Fruit fly (Drosophila melanogaster) whole organism, embryonic: ENCODE measurements around the gene pico.

Experiments used
- Bgb ChIP-seq: fragments of 200-800 bp; sonication (Bioruptor generic); IDR thresholded peaks from 2 replicates; pipeline ENCODE4 v1.3.6; 2022; ENCODE audit warnings: missing biosample characterization, missing genetic modification characterization; ENCODE audit not compliant: partially characterized antibody
- CG10147 ChIP-seq: fragments of 200-800 bp; sonication (Bioruptor generic); optimal IDR thresholded peaks from 2 replicates; lab custom pipeline; 2019; ENCODE audit warnings: missing biosample characterization, mild to moderate bottlenecking, missing genetic modification characterization, moderate library complexity
- CG10654 ChIP-seq: fragments of 200-800 bp; sonication (Bioruptor generic); optimal IDR thresholded peaks from 2 replicates; lab custom pipeline; 2016; ENCODE audit warnings: missing biosample characterization, missing genetic modification characterization
- CG11560 ChIP-seq: fragments of 200-800 bp; sonication (Bioruptor generic); IDR thresholded peaks from 3 replicates; pipeline ENCODE4 v1.3.6; 2022; ENCODE audit warnings: missing biosample characterization, missing genetic modification characterization
- CG12219 ChIP-seq: fragments of 200-800 bp; sonication (Bioruptor generic); optimal IDR thresholded peaks from 3 replicates; lab custom pipeline; 2018; ENCODE audit warnings: missing biosample characterization, mild to moderate bottlenecking, missing genetic modification characterization
- CG12391 ChIP-seq: fragments of 200-800 bp; sonication (Bioruptor generic); optimal IDR thresholded peaks from 3 replicates; lab custom pipeline; 2018; ENCODE audit warnings: missing biosample characterization, mild to moderate bottlenecking, missing genetic modification characterization, moderate library complexity
- CG12769 ChIP-seq: fragments of 200-800 bp; sonication (Bioruptor generic); optimal IDR thresholded peaks from 2 replicates; lab custom pipeline; 2019; ENCODE audit warnings: missing biosample characterization, mild to moderate bottlenecking, missing genetic modification characterization, moderate library complexity
- CG13775 ChIP-seq: fragments of 200-800 bp; sonication (Bioruptor generic); optimal IDR thresholded peaks from 3 replicates; lab custom pipeline; 2017; ENCODE audit warnings: missing biosample characterization, mild to moderate bottlenecking, missing genetic modification characterization
- CG13894 ChIP-seq: fragments of 200-800 bp; sonication (Bioruptor generic); optimal IDR thresholded peaks from 3 replicates; lab custom pipeline; 2018; ENCODE audit warnings: missing biosample characterization, mild to moderate bottlenecking, missing genetic modification characterization, moderate library complexity
- CG15514 ChIP-seq: fragments of 200-800 bp; sonication (Bioruptor generic); optimal IDR thresholded peaks from 3 replicates; lab custom pipeline; 2017; ENCODE audit warnings: missing biosample characterization, missing genetic modification characterization, mild to moderate bottlenecking, moderate library complexity, missing genetic modification reagents
- CG16815 ChIP-seq: fragments of 200-800 bp; sonication (Bioruptor generic); optimal IDR thresholded peaks from 3 replicates; lab custom pipeline; 2017; ENCODE audit warnings: missing biosample characterization, mild to moderate bottlenecking, missing genetic modification characterization
- CG17328 ChIP-seq: fragments of 200-800 bp; sonication (Bioruptor generic); IDR thresholded peaks from 2 replicates; pipeline ENCODE4 v1.3.6; 2022; ENCODE audit warnings: missing biosample characterization, missing genetic modification characterization
- CG17829 ChIP-seq: fragments of 200-800 bp; optimal IDR thresholded peaks from 2 replicates; lab custom pipeline; 2019; ENCODE audit warnings: missing biosample characterization, mild to moderate bottlenecking, missing genetic modification characterization, moderate library complexity
- CG2116 ChIP-seq: fragments of 200-800 bp; sonication (Bioruptor generic); optimal IDR thresholded peaks from 3 replicates; lab custom pipeline; 2018; ENCODE audit warnings: missing biosample characterization, mild to moderate bottlenecking, missing genetic modification characterization
- CG30403 ChIP-seq: fragments of 200-800 bp; sonication (Bioruptor generic); optimal IDR thresholded peaks from 3 replicates; lab custom pipeline; 2016; ENCODE audit warnings: missing biosample characterization, missing genetic modification characterization
- CG3847 ChIP-seq: fragments of 200-800 bp; sonication (Bioruptor generic); IDR thresholded peaks from 2 replicates; pipeline ENCODE4 v1.3.6; 2022; ENCODE audit warnings: missing biosample characterization, missing genetic modification characterization
- CG4404 ChIP-seq: fragments of 200-800 bp; sonication (Bioruptor generic); IDR thresholded peaks from 2 replicates; pipeline ENCODE4 v1.3.6; 2022; ENCODE audit warnings: missing biosample characterization, missing genetic modification characterization
- CG4424 ChIP-seq: fragments of 200-800 bp; sonication (Bioruptor generic); optimal IDR thresholded peaks from 3 replicates; lab custom pipeline; 2016; ENCODE audit warnings: missing biosample characterization, missing genetic modification characterization
- CG5953 ChIP-seq: fragments of 200-800 bp; sonication (Bioruptor generic); IDR thresholded peaks from 2 replicates; pipeline ENCODE4 v1.3.6; 2022; ENCODE audit warnings: missing biosample characterization, missing genetic modification characterization
- CG6813 ChIP-seq: fragments of 200-800 bp; sonication (Bioruptor generic); optimal IDR thresholded peaks from 2 replicates; lab custom pipeline; 2017; ENCODE audit warnings: missing biosample characterization, missing genetic modification characterization, mild to moderate bottlenecking, moderate library complexity, missing genetic modification reagents
- CG8388 ChIP-seq: fragments of 200-800 bp; sonication (Bioruptor generic); optimal IDR thresholded peaks from 2 replicates; lab custom pipeline; 2019; ENCODE audit warnings: missing biosample characterization, mild to moderate bottlenecking, missing genetic modification characterization, moderate library complexity
- CG9437 ChIP-seq: fragments of 200-800 bp; sonication (Bioruptor generic); optimal IDR thresholded peaks from 2 replicates; lab custom pipeline; 2018; ENCODE audit warnings: missing biosample characterization, mild to moderate bottlenecking, missing genetic modification characterization
- CG9727 ChIP-seq: fragments of 200-800 bp; sonication (Bioruptor generic); optimal IDR thresholded peaks from 3 replicates; lab custom pipeline; 2017; ENCODE audit warnings: missing biosample characterization, mild to moderate bottlenecking, missing genetic modification characterization
- CG9932 ChIP-seq: fragments of 200-800 bp; sonication (Bioruptor generic); IDR thresholded peaks from 2 replicates; pipeline ENCODE4 v1.3.6; 2022; ENCODE audit warnings: missing biosample characterization, missing genetic modification characterization
- Dek ChIP-seq: fragments of 200-800 bp; sonication (Bioruptor generic); optimal IDR thresholded peaks from 3 replicates; lab custom pipeline; 2019; ENCODE audit warnings: missing biosample characterization, mild to moderate bottlenecking, missing genetic modification characterization, moderate library complexity
- Fer1 ChIP-seq: fragments of 200-800 bp; sonication (Bioruptor generic); optimal IDR thresholded peaks from 2 replicates; lab custom pipeline; 2017; ENCODE audit warnings: missing biosample characterization, mild to moderate bottlenecking, missing genetic modification characterization
- Hr51 ChIP-seq, 2 experiments: fragments of 200-800 bp; sonication (Bioruptor generic); optimal IDR thresholded peaks; 2 replicates in 1 of 2; 3 replicates in 1 of 2; lab custom pipeline; 2016 to 2018; ENCODE audit warnings: missing biosample characterization in 2 of 2, missing genetic modification characterization in 2 of 2, mild to moderate bottlenecking in 1 of 2, moderate library complexity in 1 of 2
- Hr78 ChIP-seq, 2 experiments: fragments of 200-800 bp in 1 of 2; fragments of >200 bp in 1 of 2; sonication (Bioruptor generic) in 1 of 2; optimal IDR thresholded peaks; 2 replicates each; lab custom pipeline; 2017 to 2019; ENCODE audit warnings: missing biosample characterization in 2 of 2, missing genetic modification characterization in 2 of 2, mild to moderate bottlenecking in 1 of 2, moderate library complexity in 1 of 2
- Nf-YA ChIP-seq: fragments of 200-800 bp; sonication (Bioruptor generic); IDR thresholded peaks from 2 replicates; pipeline ENCODE4 v1.3.6; 2022; ENCODE audit warnings: missing biosample characterization, missing genetic modification characterization
- Oli ChIP-seq: fragments of 200-800 bp; sonication (Bioruptor generic); optimal IDR thresholded peaks from 2 replicates; lab custom pipeline; 2018; ENCODE audit warnings: missing biosample characterization, mild to moderate bottlenecking, missing genetic modification characterization, moderate library complexity
- Scr ChIP-seq: fragments of 200-800 bp; sonication (Bioruptor generic); IDR thresholded peaks from 2 replicates; pipeline ENCODE4 v1.3.6; 2022; ENCODE audit warnings: missing biosample characterization, missing genetic modification characterization; ENCODE audit not compliant: partially characterized antibody
- Six4 ChIP-seq: fragments of 200-800 bp; sonication (Bioruptor generic); optimal IDR thresholded peaks from 2 replicates; lab custom pipeline; 2016; ENCODE audit warnings: missing biosample characterization, missing genetic modification characterization
- YL-1 ChIP-seq: fragments of 200-800 bp; sonication (Bioruptor generic); optimal IDR thresholded peaks from 3 replicates; lab custom pipeline; 2017; ENCODE audit warnings: missing biosample characterization, mild to moderate bottlenecking, missing genetic modification characterization
- br ChIP-seq: fragments of >200 bp; optimal IDR thresholded peaks from 2 replicates; lab custom pipeline; 2017
- cwo ChIP-seq: fragments of 200-800 bp; sonication (Bioruptor generic); optimal IDR thresholded peaks from 3 replicates; lab custom pipeline; 2017; ENCODE audit warnings: missing biosample characterization, missing genetic modification characterization, mild to moderate bottlenecking, moderate library complexity, missing genetic modification reagents
- dan ChIP-seq: fragments of 200-800 bp; sonication (Bioruptor generic); IDR thresholded peaks from 2 replicates; pipeline ENCODE4 v1.3.6; 2022; ENCODE audit warnings: missing biosample characterization, missing genetic modification characterization
- dysf ChIP-seq: fragments of 200-800 bp; sonication (Bioruptor generic); IDR thresholded peaks from 3 replicates; pipeline ENCODE4 v1.3.6; 2022; ENCODE audit warnings: missing biosample characterization, missing genetic modification characterization
- gro ChIP-seq: fragments of 200-800 bp; sonication (Bioruptor generic); optimal IDR thresholded peaks from 2 replicates; lab custom pipeline; 2016; ENCODE audit warnings: missing biosample characterization, missing genetic modification characterization
- jing ChIP-seq: fragments of 200-800 bp; sonication (Bioruptor generic); optimal IDR thresholded peaks from 2 replicates; lab custom pipeline; 2018; ENCODE audit warnings: missing biosample characterization, mild to moderate bottlenecking, missing genetic modification characterization
- luna ChIP-seq: fragments of 200-800 bp; sonication (Bioruptor generic); optimal IDR thresholded peaks from 2 replicates; lab custom pipeline; 2016; ENCODE audit warnings: missing biosample characterization, missing genetic modification characterization
- pb ChIP-seq: fragments of 200-800 bp; sonication (Bioruptor generic); optimal IDR thresholded peaks from 3 replicates; lab custom pipeline; 2016; ENCODE audit warnings: missing biosample characterization, missing genetic modification characterization
- pnt ChIP-seq: fragments of 200-800 bp; sonication (Bioruptor generic); optimal IDR thresholded peaks from 3 replicates; lab custom pipeline; 2016; ENCODE audit warnings: missing biosample characterization, missing genetic modification characterization
- prd ChIP-seq, 3 experiments: fragments of >200 bp in 2 of 3; fragments of 200-800 bp in 1 of 3; sonication (Bioruptor generic) in 1 of 3; optimal IDR thresholded peaks in 2 of 3; IDR thresholded peaks in 1 of 3; 2 replicates in 2 of 3; 3 replicates in 1 of 3; pipeline versions ENCODE4 v1.3.6 to Lab custom; 2017 to 2022; ENCODE audit warnings: missing biosample characterization in 1 of 3, missing genetic modification characterization in 1 of 3
- pzg ChIP-seq: fragments of 200-800 bp; sonication (Bioruptor generic); optimal IDR thresholded peaks from 3 replicates; lab custom pipeline; 2018; ENCODE audit warnings: missing biosample characterization, mild to moderate bottlenecking, missing genetic modification characterization, moderate library complexity
- slp2 ChIP-seq: fragments of 200-800 bp; sonication (Bioruptor generic); optimal IDR thresholded peaks from 2 replicates; lab custom pipeline; 2016; ENCODE audit warnings: missing biosample characterization, missing genetic modification characterization
- sug ChIP-seq: fragments of 200-800 bp; optimal IDR thresholded peaks from 2 replicates; lab custom pipeline; 2019; ENCODE audit warnings: missing biosample characterization, mild to moderate bottlenecking, missing genetic modification characterization, moderate library complexity
- tio ChIP-seq: fragments of 200-800 bp; sonication (Bioruptor generic); optimal IDR thresholded peaks from 2 replicates; lab custom pipeline; 2017; ENCODE audit warnings: missing biosample characterization, missing genetic modification characterization, inconsistent platforms
- vvl ChIP-seq: fragments of 200-800 bp; sonication (Bioruptor generic); IDR thresholded peaks from 2 replicates; pipeline ENCODE4 v1.3.6; 2022; ENCODE audit warnings: missing biosample characterization, missing genetic modification characterization
- zen ChIP-seq: fragments of 200-800 bp; sonication (Bioruptor generic); optimal IDR thresholded peaks from 3 replicates; lab custom pipeline; 2018; ENCODE audit warnings: missing biosample characterization, mild to moderate bottlenecking, missing genetic modification characterization, moderate library complexity

Gene pico

dm6 chrX:19876836-19877468, 25.1 kb upstream of the pico start (continued):
- TF ChIP-seq dan (GFP tag; lab: Robert Waterston, UW) (no peak), dysf (GFP tag; lab: Robert Waterston, UW) (no peak), luna (no peak), YL-1 (GFP tag; lab: Kevin White, UChicago) (no peak), CG13894 (tag; lab: Kevin White, UChicago) (no peak), Six4 (GFP tag; lab: Kevin White, UChicago) (no peak), CG9437 (GFP tag; lab: Kevin White, UChicago) (peak; percentile 45), CG16815 (GFP tag; lab: Kevin White, UChicago) (no peak), pnt (GFP tag; lab: Kevin White, UChicago) (no peak), CG17829 (no peak), tio (GFP tag; lab: Kevin White, UChicago) (peak; percentile 30), CG10147 (GFP tag; lab: Kevin White, UChicago) (no peak), CG8388 (GFP tag; lab: Kevin White, UChicago) (peak; percentile 33), Dek (tag; lab: Kevin White, UChicago) (no peak), Nf-YA (GFP tag; lab: Robert Waterston, UW) (no peak), Fer1 (no peak), CG6813 (no peak), CG17328 (GFP tag; lab: Robert Waterston, UW) (no peak), CG13775 (GFP tag; lab: Kevin White, UChicago) (peak; percentile 6), Oli (peak; percentile 57), CG12219 (GFP tag; lab: Kevin White, UChicago) (peak; percentile 14), CG9932 (no peak), Bgb (GFP tag; lab: Robert Waterston, UW) (no peak), Hr78 (GFP tag; optimal IDR thresholded peaks at IDR 0.05; lab: Kevin White, UChicago) (no peak), vvl (GFP tag; lab: Robert Waterston, UW) (no peak), CG10654 (no peak), CG4424 (GFP tag; lab: Kevin White, UChicago) (no peak), Scr (GFP tag; lab: Robert Waterston, UW) (no peak), CG11560 (tag; lab: Robert Waterston, UW) (no peak), CG15514 (GFP tag; lab: Kevin White, UChicago) (no peak), CG2116 (GFP tag; lab: Kevin White, UChicago) (no peak), zen (tag; lab: Kevin White, UChicago) (no peak), br (lab: Kevin White, UChicago) (no peak), CG12391 (peak; percentile 30), CG3847 (GFP tag; lab: Robert Waterston, UW) (no peak), prd (optimal IDR thresholded peaks at IDR 0.05; lab: Kevin White, UChicago) (no peak), prd (GFP tag; IDR thresholded peaks at IDR 0.05; lab: Robert Waterston, UW) (0 out of 3 replicates have a peak, but pooled peaks have one; percentile 17), CG12769 (tag; lab: Kevin White, UChicago) (no peak), sug (tag; lab: Kevin White, UChicago) (no peak), pzg (GFP tag; lab: Kevin White, UChicago) (no peak), pb (GFP tag; lab: Kevin White, UChicago) (no peak), cwo (no peak), slp2 (GFP tag; lab: Kevin White, UChicago) (no peak), jing (GFP tag; lab: Kevin White, UChicago) (no peak), CG30403 (GFP tag; lab: Kevin White, UChicago) (peak; percentile 38), CG9727 (GFP tag; lab: Kevin White, UChicago) (peak; percentile 25), Hr51 (GFP tag; optimal IDR thresholded peaks at IDR 0.05; lab: Kevin White, UChicago) (peak in 1 of 2 experiments; percentile 62), gro (GFP tag; lab: Kevin White, UChicago) (no peak), CG4404 (GFP tag; lab: Robert Waterston, UW) (no peak), CG5953 (no peak)
